Worm (Caenorhabditis elegans) whole organism, L2 larva: ENCODE data around the gene F26F2.7.

Experiments used
- dmd-4 ChIP-seq: sonication (generic microtip); optimal IDR thresholded peaks from 2 replicates; lab custom pipeline; 2017; ENCODE audit warnings: missing biosample characterization, missing genetic modification characterization
- elt-3 ChIP-seq: sonication (generic microtip); optimal IDR thresholded peaks from 2 replicates; lab custom pipeline; 2017; ENCODE audit warnings: missing biosample characterization, missing genetic modification characterization
- nhr-12 ChIP-seq: fragments of 150-350 bp; optimal IDR thresholded peaks from 2 replicates; lab custom pipeline; 2014; ENCODE audit warnings: missing biosample characterization, missing genetic modification characterization
- sem-4 ChIP-seq: fragments of 150-350 bp; optimal IDR thresholded peaks from 2 replicates; lab custom pipeline; 2014; ENCODE audit warnings: missing biosample characterization, missing genetic modification reagents, missing genetic modification characterization
- skn-1 ChIP-seq: sonication (generic microtip); optimal IDR thresholded peaks from 2 replicates; lab custom pipeline; 2017; ENCODE audit warnings: missing biosample characterization, missing genetic modification characterization
- sma-9 ChIP-seq, 2 experiments: fragments of 150-350 bp in 1 of 2; sonication (generic microtip) in 1 of 2; optimal IDR thresholded peaks; 2 replicates each; lab custom pipeline; 2014 to 2016; ENCODE audit warnings: missing genetic modification characterization in 2 of 2, mild to moderate bottlenecking in 1 of 2, missing biosample characterization in 1 of 2, missing compliant biosample characterization in 1 of 2, missing genetic modification reagents in 1 of 2, moderate library complexity in 1 of 2
- zag-1 ChIP-seq: fragments of 150-350 bp; optimal IDR thresholded peaks from 2 replicates; lab custom pipeline; 2014; ENCODE audit warnings: missing biosample characterization, missing genetic modification characterization

DNA sequence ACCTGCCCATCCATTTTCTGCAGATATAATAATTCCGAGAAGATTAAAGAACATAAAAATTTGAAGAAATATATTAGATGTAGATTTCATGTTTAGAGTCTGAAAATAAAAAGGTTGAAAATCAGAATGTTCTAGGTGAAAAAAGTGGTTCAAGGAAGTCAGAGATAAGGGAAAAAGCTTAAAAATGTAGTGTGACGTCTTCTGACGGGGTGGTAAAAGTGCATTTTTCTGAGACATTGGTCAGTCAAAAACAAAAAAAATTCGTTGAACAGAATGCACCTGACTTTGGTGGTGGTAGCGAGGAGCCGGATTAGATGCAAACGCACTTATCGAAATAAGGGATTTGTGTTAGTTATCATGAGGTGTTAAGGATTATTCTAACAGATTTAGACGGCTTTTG, 25.8 kb downstream of the F26F2.7 start, which contains the start of gene F46B3.23:
- no peak for TF ChIP-seq zag-1 (tag; lab: Kevin White, UChicago)
- TF ChIP-seq skn-1 (tag; lab: Kevin White, UChicago): no peak
- no peak for TF ChIP-seq nhr-12
- TF ChIP-seq elt-3: no peak
- TF ChIP-seq dmd-4 (tag; lab: Kevin White, UChicago): no peak
- no peak for TF ChIP-seq sma-9 (GFP tag; optimal IDR thresholded peaks at IDR 0.05; lab: Kevin White, UChicago)
- TF ChIP-seq sma-9 (tag; optimal IDR thresholded peaks at IDR 0.05; lab: Kevin White, UChicago): no peak
- TF ChIP-seq sem-4: no peak
